Fruit fly (Drosophila melanogaster): ENCODE data around the gene gdl-ORF39.

Gene gdl-ORF39

dm6 chr3L:15498745-15499144, 10.5 kb upstream of the gdl-ORF39 start, which contains the start of gene CG7275 (continued):
- TF ChIP-seq Side (GFP tag; optimal IDR thresholded peaks at IDR 0.05) (no peak), Kr (GFP tag; optimal IDR thresholded peaks at IDR 0.05) (no peak), Trl (optimal IDR thresholded peaks at IDR 0.05) (no peak), Trl (GFP tag; optimal IDR thresholded peaks at IDR 0.05) (no peak), inv (GFP tag; IDR thresholded peaks at IDR 0.05; ENCODE audit: partially characterized antibody) (no peak), Ets97D (GFP tag; optimal IDR thresholded peaks at IDR 0.05) (peak; percentile 75), CoRest (tag; optimal IDR thresholded peaks at IDR 0.05) (peak; percentile 15), ham (GFP tag; IDR thresholded peaks at IDR 0.05) (no peak), Oaz (GFP tag; IDR thresholded peaks at IDR 0.05) (no peak), Lhr (GFP tag; optimal IDR thresholded peaks at IDR 0.05) (peak; percentile 42), CG1603 (tag; optimal IDR thresholded peaks at IDR 0.05) (peak; percentile 68)

dm6 chr3L:15500813-15501645, 8.2 kb upstream of the gdl-ORF39 start, which contains the start of gene CG7272:
Gene CG7272 (plus strand): TSS chr3L:15500938.
- TF ChIP-seq Sry-δ (GFP tag; optimal IDR thresholded peaks at IDR 0.05) (peak; percentile 53), CG34422 (GFP tag; IDR thresholded peaks at IDR 0.05) (peak; percentile 62; the same call in 1 of the 3 replicates), CG32532 (GFP tag; IDR thresholded peaks at IDR 0.05) (peak; percentile 47), gfzf (GFP tag; optimal IDR thresholded peaks at IDR 0.05) (peak; percentile 82), mirr (GFP tag; optimal IDR thresholded peaks at IDR 0.05) (peak; percentile 65), ci (GFP tag; IDR thresholded peaks at IDR 0.05) (peak; percentile 30; the same call in 1 of the 3 replicates), cas (GFP tag; IDR thresholded peaks at IDR 0.05) (no peak), CG2120 (GFP tag; optimal IDR thresholded peaks at IDR 0.05) (peak; percentile 49), Camta (GFP tag; optimal IDR thresholded peaks at IDR 0.05) (no peak), ATbp (GFP tag; optimal IDR thresholded peaks at IDR 0.05) (peak; percentile 19), disco-r (GFP tag; optimal IDR thresholded peaks at IDR 0.05) (no peak), CG42726 (GFP tag; IDR thresholded peaks at IDR 0.05; ENCODE audit: partially characterized antibody) (no peak), oc (tag; optimal IDR thresholded peaks at IDR 0.05) (peak; percentile 7), kni (GFP tag; optimal IDR thresholded peaks at IDR 0.05) (peak; percentile 60), CG13287 (GFP tag; IDR thresholded peaks at IDR 0.05; ENCODE audit: partially characterized antibody) (peak; percentile 66), CG34224 (GFP tag; IDR thresholded peaks at IDR 0.05; ENCODE audit: partially characterized antibody) (peak; percentile 42; the same call in 2 of the 3 replicates), bigmax (GFP tag; optimal IDR thresholded peaks at IDR 0.05) (peak; percentile 27), CG9932 (GFP tag; IDR thresholded peaks at IDR 0.05) (peak; percentile 36; the same call in 1 of the 2 replicates), vnd (GFP tag; IDR thresholded peaks at IDR 0.05; ENCODE audit: partially characterized antibody) (peak; percentile 39; the same call in 2 of the 3 replicates), vvl (GFP tag; IDR thresholded peaks at IDR 0.05) (peak; percentile 42), Deaf1 (tag; optimal IDR thresholded peaks at IDR 0.05) (peak; percentile 72), Blimp-1 (GFP tag; optimal IDR thresholded peaks at IDR 0.05) (peak; percentile 17), CG8924 (tag; optimal IDR thresholded peaks at IDR 0.05) (peak; percentile 39), ato (GFP tag; IDR thresholded peaks at IDR 0.05; ENCODE audit: partially characterized antibody) (peak; percentile 51; the same call in 1 of the 2 replicates), MBD-R2 (GFP tag; IDR thresholded peaks at IDR 0.05) (peak; percentile 43), CG9817 (tag; optimal IDR thresholded peaks at IDR 0.05) (no peak), CG12659 (GFP tag; optimal IDR thresholded peaks at IDR 0.05) (peak; percentile 38), mam (GFP tag; optimal IDR thresholded peaks at IDR 0.05) (peak; percentile 29), sd (tag; optimal IDR thresholded peaks at IDR 0.05) (peak; percentile 36), z (GFP tag; IDR thresholded peaks at IDR 0.05) (no peak), CTCF (GFP tag; optimal IDR thresholded peaks at IDR 0.05) (peak; percentile 23), nmo (GFP tag; optimal IDR thresholded peaks at IDR 0.05) (peak; percentile 19), ftz-f1 (GFP tag; optimal IDR thresholded peaks at IDR 0.05) (peak; percentile 84), tio (GFP tag; optimal IDR thresholded peaks at IDR 0.05) (no peak), CG43689 (GFP tag; IDR thresholded peaks at IDR 0.05) (no peak), CG10321 (GFP tag; IDR thresholded peaks at IDR 0.05) (no peak), hkb (optimal IDR thresholded peaks at IDR 0.05) (no peak), hkb (GFP tag; IDR thresholded peaks at IDR 0.05) (0 out of 2 replicates have a peak, but pooled peaks have one; percentile 32)

Measured in whole organism, embryonic.